Worm (Caenorhabditis elegans) whole organism, early embryonic: ENCODE data around the gene ttr-29.
"Not testable (repeated sequence)": the region's sequence is repeated elsewhere in the genome, so short reads cannot be mapped to it uniquely, and the experiment has no call there.

ENCODE experiments used
- B0310.2 ChIP-seq: sonication (generic microtip); optimal IDR thresholded peaks from 2 replicates; lab custom pipeline; 2016; ENCODE audit warnings: mild to moderate bottlenecking, missing genetic modification characterization, missing compliant biosample characterization
- aly-1 ChIP-seq: sonication (generic microtip); optimal IDR thresholded peaks from 2 replicates; lab custom pipeline; 2016; ENCODE audit warnings: missing genetic modification characterization, missing compliant biosample characterization
- ama-1 ChIP-seq: fragments of 150-350 bp; optimal IDR thresholded peaks from 2 replicates; lab custom pipeline; 2014
- ets-7 ChIP-seq: sonication (generic microtip); optimal IDR thresholded peaks from 2 replicates; lab custom pipeline; 2016; ENCODE audit warnings: missing genotype, missing genetic modification characterization, missing compliant biosample characterization
- flt-1 ChIP-seq: fragments of 200-800 bp; sonication (Bioruptor generic); IDR thresholded peaks from 2 replicates; pipeline ENCODE4 v1.3.6; 2022; ENCODE audit warnings: missing genetic modification characterization, missing compliant biosample characterization
- hmbx-1 ChIP-seq: sonication (generic microtip); optimal IDR thresholded peaks from 2 replicates; lab custom pipeline; 2016; ENCODE audit warnings: mild to moderate bottlenecking, missing genetic modification characterization, missing compliant biosample characterization
- hmg-4 ChIP-seq: fragments of 200-800 bp; sonication (Bioruptor generic); optimal IDR thresholded peaks from 2 replicates; lab custom pipeline; 2018; ENCODE audit warnings: mild to moderate bottlenecking, missing genetic modification characterization, missing compliant biosample characterization
- hnd-1 ChIP-seq: sonication (generic microtip); optimal IDR thresholded peaks from 2 replicates; lab custom pipeline; 2016; ENCODE audit warnings: missing genetic modification characterization, missing compliant biosample characterization
- scrt-1 ChIP-seq: fragments of 200-800 bp; sonication (Bioruptor generic); IDR thresholded peaks from 2 replicates; pipeline ENCODE4 v1.3.6; 2022; ENCODE audit warnings: missing genetic modification characterization, missing compliant biosample characterization

DNA sequence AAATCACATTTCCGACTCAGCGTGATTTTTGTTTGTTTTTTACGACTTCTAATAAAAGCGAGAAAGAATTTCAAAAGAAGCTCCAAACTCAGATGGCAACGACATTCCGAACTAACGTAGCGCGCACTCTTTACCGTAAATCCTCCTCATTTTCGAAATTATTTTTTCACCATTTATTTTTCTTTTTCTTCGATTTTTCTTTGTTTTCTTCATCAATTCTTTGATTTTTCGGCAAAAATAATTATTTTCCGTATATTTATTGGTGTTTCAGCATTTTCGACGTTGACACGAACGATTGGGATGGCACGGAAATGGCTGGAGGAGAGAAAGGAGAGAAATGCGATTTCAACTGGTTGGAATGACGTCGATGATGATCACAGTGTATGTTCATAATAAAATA lies 41.0 kb downstream of the ttr-29 start, which contains the start of gene T07F10.5:
- TF ChIP-seq scrt-1 (GFP tag; lab: Robert Waterston, UW); B0310.2; aly-1; ama-1; hmbx-1 (tag; lab: Kevin White, UChicago); ets-7 (tag; lab: Kevin White, UChicago); hnd-1 (tag; lab: Kevin White, UChicago); flt-1 (GFP tag; lab: Robert Waterston, UW); hmg-4 (GFP tag; lab: Kevin White, UChicago): not testable (repeated sequence)
